Worm (Caenorhabditis elegans) whole organism, L1 larva: ENCODE results near the gene Y22D7AL.1.

Source experiments
- C04F5.9 ChIP-seq: sonication (generic microtip); optimal IDR thresholded peaks from 2 replicates; lab custom pipeline; 2016; ENCODE audit warnings: missing genetic modification characterization, missing compliant biosample characterization
- C16A3.4 ChIP-seq: fragments of 150-350 bp; optimal IDR thresholded peaks from 2 replicates; lab custom pipeline; 2014; ENCODE audit warnings: missing biosample characterization, missing genetic modification characterization
- Y116A8C.19 ChIP-seq: sonication (generic microtip); optimal IDR thresholded peaks from 2 replicates; lab custom pipeline; 2016; ENCODE audit warnings: missing compliant biosample characterization, missing genetic modification characterization, borderline replicate concordance
- alr-1 ChIP-seq: fragments of 200-800 bp; sonication (Bioruptor generic); optimal IDR thresholded peaks from 2 replicates; lab custom pipeline; 2018; ENCODE audit warnings: borderline replicate concordance, mild to moderate bottlenecking, missing genetic modification characterization, missing compliant biosample characterization
- aly-2 ChIP-seq: fragments of 150-350 bp; optimal IDR thresholded peaks from 2 replicates; lab custom pipeline; 2014; ENCODE audit warnings: missing biosample characterization, missing genetic modification characterization
- ama-1 ChIP-seq: fragments of 150-350 bp; optimal IDR thresholded peaks from 2 replicates; lab custom pipeline; 2014
- blmp-1 ChIP-seq: fragments of 150-350 bp; optimal IDR thresholded peaks from 2 replicates; lab custom pipeline; 2014; ENCODE audit warnings: missing biosample characterization, missing genetic modification characterization
- ceh-8 ChIP-seq: fragments of 200-800 bp; sonication (Bioruptor generic); optimal IDR thresholded peaks from 2 replicates; lab custom pipeline; 2018; ENCODE audit warnings: mild to moderate bottlenecking, missing genetic modification characterization, moderate library complexity, missing compliant biosample characterization
- ceh-82 ChIP-seq, 3 experiments: fragments of 150-350 bp in 1 of 3; sonication (generic microtip) in 2 of 3; optimal IDR thresholded peaks; 2 replicates each; lab custom pipeline; 2014 to 2017; ENCODE audit warnings: missing biosample characterization in 3 of 3, missing genetic modification characterization in 3 of 3
- dpl-1 ChIP-seq, 3 experiments: fragments of 150-350 bp in 2 of 3; sonication (generic microtip) in 1 of 3; optimal IDR thresholded peaks; 2 replicates each; lab custom pipeline; 2014 to 2017; ENCODE audit warnings: missing biosample characterization in 3 of 3, missing genetic modification characterization in 3 of 3, missing genetic modification reagents in 3 of 3
- dsc-1 ChIP-seq: sonication (generic microtip); optimal IDR thresholded peaks from 2 replicates; lab custom pipeline; 2016; ENCODE audit warnings: mild to moderate bottlenecking, missing genetic modification characterization, missing compliant biosample characterization
- efl-1 ChIP-seq, 4 experiments: fragments of 150-350 bp; optimal IDR thresholded peaks in 3 of 4; peaks in 1 of 4; 1 replicate in 1 of 4; 2 replicates in 3 of 4; lab custom pipeline; 2014; ENCODE audit warnings: missing biosample characterization in 2 of 4, missing genetic modification characterization in 2 of 4, missing genetic modification reagents in 2 of 4
- egl-13 ChIP-seq: sonication (generic microtip); optimal IDR thresholded peaks from 2 replicates; lab custom pipeline; 2016; ENCODE audit warnings: missing genotype, missing genetic modification reagents, missing genetic modification characterization, missing compliant biosample characterization
- elt-2 ChIP-seq: sonication (generic microtip); optimal IDR thresholded peaks from 2 replicates; lab custom pipeline; 2016; ENCODE audit warnings: missing genetic modification characterization, mild to moderate bottlenecking, inconsistent platforms, missing compliant biosample characterization, missing genetic modification reagents
- elt-3 ChIP-seq, 6 experiments: fragments of 150-350 bp in 1 of 6; sonication (generic microtip); optimal IDR thresholded peaks; 2 replicates each; lab custom pipeline; 2017 to 2018; ENCODE audit warnings: missing biosample characterization in 6 of 6, missing genetic modification characterization in 6 of 6, inconsistent platforms in 1 of 6
- fkh-4 ChIP-seq: sonication (generic microtip); optimal IDR thresholded peaks from 2 replicates; lab custom pipeline; 2016; ENCODE audit warnings: missing compliant biosample characterization, missing genetic modification characterization, borderline replicate concordance
- fkh-8 ChIP-seq: sonication (generic microtip); optimal IDR thresholded peaks from 2 replicates; lab custom pipeline; 2016; ENCODE audit warnings: mild to moderate bottlenecking, missing genetic modification characterization, missing compliant biosample characterization
- fos-1 ChIP-seq: fragments of 150-350 bp; optimal IDR thresholded peaks from 2 replicates; lab custom pipeline; 2014; ENCODE audit warnings: missing biosample characterization, missing genetic modification characterization
- hlh-4 ChIP-seq: sonication (generic microtip); optimal IDR thresholded peaks from 2 replicates; lab custom pipeline; 2016; ENCODE audit warnings: mild to moderate bottlenecking, missing genetic modification characterization, missing compliant biosample characterization
- hpl-2 ChIP-seq: fragments of 150-350 bp; optimal IDR thresholded peaks from 2 replicates; lab custom pipeline; 2014; ENCODE audit warnings: missing biosample characterization, missing genetic modification reagents, missing genetic modification characterization
- irx-1 ChIP-seq: sonication (generic microtip); optimal IDR thresholded peaks from 2 replicates; lab custom pipeline; 2016; ENCODE audit warnings: missing genetic modification characterization, missing compliant biosample characterization
- isw-1 ChIP-seq: fragments of 200-800 bp; sonication (Bioruptor generic); IDR thresholded peaks from 2 replicates; pipeline ENCODE4 v1.3.6; 2022; ENCODE audit warnings: missing genetic modification characterization, missing compliant biosample characterization
- lin-13 ChIP-seq: fragments of 150-350 bp; optimal IDR thresholded peaks from 2 replicates; lab custom pipeline; 2014; ENCODE audit warnings: missing biosample characterization, missing genetic modification reagents, missing genetic modification characterization
- lin-14 ChIP-seq: fragments of 200-800 bp; sonication (Bioruptor generic); optimal IDR thresholded peaks from 2 replicates; lab custom pipeline; 2018; ENCODE audit warnings: mild to moderate bottlenecking, missing genetic modification characterization, moderate library complexity, missing compliant biosample characterization
- lin-15B ChIP-seq: fragments of 150-350 bp; sonication (generic microtip); optimal IDR thresholded peaks from 3 replicates; lab custom pipeline; 2014; ENCODE audit warnings: missing biosample characterization, missing genetic modification characterization
- lin-39 ChIP-seq: fragments of 150-350 bp; optimal IDR thresholded peaks from 2 replicates; lab custom pipeline; 2014; ENCODE audit warnings: missing biosample characterization, missing genetic modification reagents, missing genetic modification characterization
- lsy-2 ChIP-seq, 2 experiments: fragments of 150-350 bp; optimal IDR thresholded peaks; 2 replicates each; lab custom pipeline; 2014; ENCODE audit warnings: missing biosample characterization in 2 of 2, missing genetic modification characterization in 2 of 2
- mab-9 ChIP-seq: fragments of 200-800 bp; sonication (Bioruptor generic); IDR thresholded peaks from 2 replicates; pipeline ENCODE4 v1.3.6; 2022; ENCODE audit warnings: missing genetic modification reagents, missing genetic modification characterization, missing compliant biosample characterization
- mdl-1 ChIP-seq, 2 experiments: fragments of 150-350 bp; optimal IDR thresholded peaks; 2 replicates each; lab custom pipeline; 2014 to 2017; ENCODE audit warnings: missing biosample characterization in 2 of 2, missing genetic modification characterization in 2 of 2, inconsistent platforms in 1 of 2
- mef-2 ChIP-seq: fragments of 150-350 bp; optimal IDR thresholded peaks from 2 replicates; lab custom pipeline; 2014; ENCODE audit warnings: missing biosample characterization, missing genetic modification characterization
- mep-1 ChIP-seq: fragments of 150-350 bp; optimal IDR thresholded peaks from 2 replicates; lab custom pipeline; 2014; ENCODE audit warnings: missing biosample characterization, missing genetic modification characterization
- nhr-19 ChIP-seq: fragments of 200-800 bp; sonication (Bioruptor generic); conservative IDR thresholded peaks from 2 replicates; pipeline ENCODE4 v1.3.6; 2022; ENCODE audit warnings: missing genetic modification characterization, missing compliant biosample characterization
- nhr-237 ChIP-seq: fragments of 150-350 bp; optimal IDR thresholded peaks from 2 replicates; lab custom pipeline; 2014; ENCODE audit warnings: missing biosample characterization, missing genetic modification characterization
- nhr-28 ChIP-seq: fragments of 150-350 bp; optimal IDR thresholded peaks from 2 replicates; lab custom pipeline; 2014; ENCODE audit warnings: missing biosample characterization, missing genetic modification characterization
- nhr-47 ChIP-seq: sonication (generic microtip); optimal IDR thresholded peaks from 2 replicates; lab custom pipeline; 2016; ENCODE audit warnings: mild to moderate bottlenecking, missing genetic modification characterization, moderate library complexity, missing compliant biosample characterization
- nhr-71 ChIP-seq: sonication (generic microtip); optimal IDR thresholded peaks from 2 replicates; lab custom pipeline; 2016; ENCODE audit warnings: mild to moderate bottlenecking, missing genetic modification characterization, moderate library complexity, missing compliant biosample characterization
- nhr-77 ChIP-seq: fragments of 150-350 bp; optimal IDR thresholded peaks from 2 replicates; lab custom pipeline; 2014; ENCODE audit warnings: missing biosample characterization, missing genetic modification characterization
- nhr-90 ChIP-seq: sonication (generic microtip); optimal IDR thresholded peaks from 2 replicates; lab custom pipeline; 2016; ENCODE audit warnings: mild to moderate bottlenecking, missing genetic modification characterization, missing compliant biosample characterization; ENCODE audit not compliant: poor library complexity
- pag-3 ChIP-seq: sonication (generic microtip); optimal IDR thresholded peaks from 2 replicates; lab custom pipeline; 2017; ENCODE audit warnings: missing genetic modification characterization, mild to moderate bottlenecking, missing compliant biosample characterization, antibody characterized with exemption, borderline replicate concordance; ENCODE audit not compliant: insufficient read depth
- pax-3 ChIP-seq: fragments of 200-800 bp; sonication (Bioruptor generic); optimal IDR thresholded peaks from 2 replicates; lab custom pipeline; 2018; ENCODE audit warnings: mild to moderate bottlenecking, missing genetic modification characterization, moderate library complexity, missing compliant biosample characterization
- skn-1 ChIP-seq: fragments of 150-350 bp; optimal IDR thresholded peaks from 2 replicates; lab custom pipeline; 2014; ENCODE audit warnings: missing biosample characterization, missing genetic modification characterization
- snu-23 ChIP-seq: sonication (generic microtip); optimal IDR thresholded peaks from 2 replicates; lab custom pipeline; 2016; ENCODE audit warnings: missing genetic modification characterization, missing compliant biosample characterization
- swsn-7 ChIP-seq: sonication (generic microtip); optimal IDR thresholded peaks from 2 replicates; lab custom pipeline; 2016; ENCODE audit warnings: missing genetic modification characterization, missing compliant biosample characterization
- tbx-2 ChIP-seq: sonication (generic microtip); optimal IDR thresholded peaks from 2 replicates; lab custom pipeline; 2016; ENCODE audit warnings: missing genetic modification characterization, missing compliant biosample characterization
- unc-130 ChIP-seq: fragments of 150-350 bp; optimal IDR thresholded peaks from 2 replicates; lab custom pipeline; 2017; ENCODE audit warnings: missing biosample characterization, missing genetic modification characterization, inconsistent platforms
- unc-86 ChIP-seq: sonication (generic microtip); optimal IDR thresholded peaks from 2 replicates; lab custom pipeline; 2016; ENCODE audit warnings: missing genetic modification characterization, missing compliant biosample characterization
- unc-98 ChIP-seq: fragments of 200-800 bp; sonication (Bioruptor generic); IDR thresholded peaks from 2 replicates; pipeline ENCODE4 v1.3.6; 2022; ENCODE audit warnings: missing genetic modification characterization, missing compliant biosample characterization
- vab-15 ChIP-seq: sonication (generic microtip); optimal IDR thresholded peaks from 2 replicates; lab custom pipeline; 2017; ENCODE audit warnings: missing genotype, mild to moderate bottlenecking, missing genetic modification characterization, missing compliant biosample characterization
- xbp-1 ChIP-seq: sonication (generic microtip); optimal IDR thresholded peaks from 2 replicates; lab custom pipeline; 2016; ENCODE audit warnings: missing genetic modification characterization, missing compliant biosample characterization
- zip-4 ChIP-seq: fragments of 200-800 bp; sonication (Bioruptor generic); optimal IDR thresholded peaks from 2 replicates; lab custom pipeline; 2018; ENCODE audit warnings: mild to moderate bottlenecking, missing genetic modification characterization, moderate library complexity, missing compliant biosample characterization
- ztf-11 ChIP-seq, 2 experiments: sonication (generic microtip); optimal IDR thresholded peaks; 2 replicates each; lab custom pipeline; 2016 to 2017; ENCODE audit warnings: missing genetic modification characterization in 2 of 2, missing biosample characterization in 1 of 2, missing compliant biosample characterization in 1 of 2
- ztf-4 ChIP-seq: fragments of 150-350 bp; optimal IDR thresholded peaks from 2 replicates; lab custom pipeline; 2014; ENCODE audit warnings: missing biosample characterization, missing genetic modification characterization

Gene Y22D7AL.1

ce11 chrIII:1680996-1681395 lies 28.7 kb downstream of the Y22D7AL.1 start:
- TF ChIP-seq unc-98 (GFP tag; lab: Robert Waterston, UW): no peak; the same call in 1 of the 2 replicates
- TF ChIP-seq mep-1 (tag; lab: Kevin White, UChicago): peak; percentile 77
- TF ChIP-seq vab-15 (tag; lab: Kevin White, UChicago): peak; percentile 56
- no peak for TF ChIP-seq pag-3 (tag; lab: Kevin White, UChicago)
- peak; percentile 11 to 51 (median 14) for TF ChIP-seq ceh-82 (tag; optimal IDR thresholded peaks at IDR 0.05; lab: Kevin White, UChicago)
- no peak for TF ChIP-seq isw-1 (GFP tag; lab: Robert Waterston, UW)
- no peak for TF ChIP-seq unc-86 (tag; lab: Kevin White, UChicago)
- TF ChIP-seq nhr-77 (tag; lab: Kevin White, UChicago): no peak
- peak; percentile 30 for TF ChIP-seq nhr-237
- peak; percentile 20 for TF ChIP-seq skn-1 (tag; lab: Kevin White, UChicago)
- TF ChIP-seq ceh-8 (GFP tag; lab: Kevin White, UChicago): no peak
- peak; percentile 94 for TF ChIP-seq nhr-90 (tag; lab: Kevin White, UChicago)
- TF ChIP-seq lin-13 (GFP tag; lab: Kevin White, UChicago): peak; percentile 75
- TF ChIP-seq unc-130 (tag; lab: Kevin White, UChicago): peak; percentile 95
- TF ChIP-seq C16A3.4 (tag; lab: Kevin White, UChicago): peak; percentile 40
- peak; percentile 37; the same call in 1 of the 2 replicates for TF ChIP-seq mab-9 (GFP tag; lab: Robert Waterston, UW)
- TF ChIP-seq mdl-1 (tag; optimal IDR thresholded peaks at IDR 0.05; lab: Kevin White, UChicago): peak in 1 of 2 experiments; percentile 89
- peak in 1 of 2 experiments; percentile 1 for TF ChIP-seq ztf-11 (tag; optimal IDR thresholded peaks at IDR 0.05; lab: Kevin White, UChicago)
- peak; percentile 78 for TF ChIP-seq nhr-47 (tag; lab: Kevin White, UChicago)
- peak; percentile 85 for TF ChIP-seq tbx-2 (tag; lab: Kevin White, UChicago)
- TF ChIP-seq dpl-1 (GFP tag; optimal IDR thresholded peaks at IDR 0.05; lab: Kevin White, UChicago): peak; percentile 1 to 63 (median 35)
- peak; percentile 48 for TF ChIP-seq dsc-1 (tag; lab: Kevin White, UChicago)
- TF ChIP-seq hpl-2 (GFP tag; lab: Kevin White, UChicago): peak; percentile 22
- peak; percentile 90 for TF ChIP-seq elt-2 (tag; lab: Kevin White, UChicago)
- TF ChIP-seq irx-1 (tag; lab: Kevin White, UChicago): peak; percentile 52
- peak; percentile 75 for TF ChIP-seq ztf-4 (tag; lab: Kevin White, UChicago)
- no peak for TF ChIP-seq Y116A8C.19 (tag; lab: Kevin White, UChicago)
- no peak for TF ChIP-seq nhr-28 (tag; lab: Kevin White, UChicago)
- TF ChIP-seq elt-3 (tag; optimal IDR thresholded peaks at IDR 0.05; lab: Kevin White, UChicago): peak in 4 of 6 experiments; percentile 59 to 98 (median 88)
- peak; percentile 83 for TF ChIP-seq nhr-19
- peak; percentile 43 for TF ChIP-seq fkh-8
- TF ChIP-seq lin-15B (tag; lab: Kevin White, UChicago): no peak
- peak; percentile 53 for TF ChIP-seq egl-13 (tag; lab: Kevin White, UChicago)
- TF ChIP-seq nhr-71 (tag; lab: Kevin White, UChicago): peak; percentile 92
- TF ChIP-seq efl-1 (optimal IDR thresholded peaks at IDR 0.05; lab: Kevin White, UChicago): peak; percentile 79 to 80
- TF ChIP-seq efl-1 (GFP tag; optimal IDR thresholded peaks at IDR 0.05 in 1 of 2; lab: Kevin White, UChicago): peak; percentile 30 to 95
- peak; percentile 10 for TF ChIP-seq aly-2 (tag; lab: Kevin White, UChicago)
- TF ChIP-seq pax-3 (tag; lab: Kevin White, UChicago): no peak
- TF ChIP-seq blmp-1: peak; percentile 78
- no peak for TF ChIP-seq zip-4 (GFP tag; lab: Kevin White, UChicago)
- peak; percentile 92 for TF ChIP-seq lin-14 (GFP tag; lab: Kevin White, UChicago)
- TF ChIP-seq ama-1 (lab: Kevin White, UChicago): no peak
- TF ChIP-seq C04F5.9 (tag; lab: Kevin White, UChicago): no peak
- peak; percentile 84 for TF ChIP-seq swsn-7 (tag; lab: Kevin White, UChicago)
- TF ChIP-seq mef-2 (tag; lab: Kevin White, UChicago): no peak
- peak; percentile 74 to 80 for TF ChIP-seq lsy-2 (tag; optimal IDR thresholded peaks at IDR 0.05; lab: Kevin White, UChicago)
- TF ChIP-seq fkh-4 (tag; lab: Kevin White, UChicago): no peak
- peak; percentile 50 for TF ChIP-seq xbp-1
- peak; percentile 85 for TF ChIP-seq snu-23 (GFP tag; lab: Kevin White, UChicago)
- TF ChIP-seq lin-39 (tag; lab: Kevin White, UChicago): peak; percentile 76
- no peak for TF ChIP-seq hlh-4
- TF ChIP-seq alr-1 (tag; lab: Kevin White, UChicago): no peak
- TF ChIP-seq fos-1 (tag; lab: Kevin White, UChicago): peak; percentile 70
